Fruit fly (Drosophila melanogaster) whole organism, embryonic: ENCODE results near the gene HisCl1.

Experiments used
- Adf1 ChIP-seq: fragments of 200-800 bp; sonication (Bioruptor generic); IDR thresholded peaks from 2 replicates; pipeline ENCODE4 v1.3.6; 2022; ENCODE audit warnings: missing biosample characterization, missing genetic modification characterization
- Blimp-1 ChIP-seq: fragments of 200-800 bp; sonication (Bioruptor generic); optimal IDR thresholded peaks from 3 replicates; lab custom pipeline; 2018; ENCODE audit warnings: missing biosample characterization, missing genetic modification characterization, mild to moderate bottlenecking, moderate library complexity, missing genetic modification reagents
- BtbVII ChIP-seq: fragments of 200-800 bp; sonication (Bioruptor generic); optimal IDR thresholded peaks from 3 replicates; lab custom pipeline; 2017; ENCODE audit warnings: missing biosample characterization, mild to moderate bottlenecking, missing genetic modification characterization
- CG10209 ChIP-seq: fragments of 200-800 bp; sonication (Bioruptor generic); optimal IDR thresholded peaks from 3 replicates; lab custom pipeline; 2017; ENCODE audit warnings: missing biosample characterization, mild to moderate bottlenecking, missing genetic modification characterization, missing genetic modification reagents
- CG10274 ChIP-seq: fragments of 200-800 bp; sonication (Bioruptor generic); optimal IDR thresholded peaks from 3 replicates; lab custom pipeline; 2017; ENCODE audit warnings: missing biosample characterization, mild to moderate bottlenecking, missing genetic modification characterization
- CG10321 ChIP-seq: fragments of 200-800 bp; sonication (Bioruptor generic); IDR thresholded peaks from 2 replicates; pipeline ENCODE4 v1.3.6; 2022; ENCODE audit warnings: missing biosample characterization, missing genetic modification characterization
- CG12299 ChIP-seq: fragments of 200-800 bp; sonication (Bioruptor generic); optimal IDR thresholded peaks from 2 replicates; lab custom pipeline; 2018; ENCODE audit warnings: missing biosample characterization, mild to moderate bottlenecking, missing genetic modification characterization
- CG13894 ChIP-seq: fragments of 200-800 bp; sonication (Bioruptor generic); optimal IDR thresholded peaks from 3 replicates; lab custom pipeline; 2018; ENCODE audit warnings: missing biosample characterization, mild to moderate bottlenecking, missing genetic modification characterization, moderate library complexity
- CG14710 ChIP-seq: fragments of 200-800 bp; sonication (Bioruptor generic); optimal IDR thresholded peaks from 3 replicates; lab custom pipeline; 2019; ENCODE audit warnings: missing biosample characterization, mild to moderate bottlenecking, missing genetic modification characterization, moderate library complexity
- CG15479 ChIP-seq: fragments of 200-800 bp; sonication (Bioruptor generic); optimal IDR thresholded peaks from 3 replicates; lab custom pipeline; 2019; ENCODE audit warnings: missing biosample characterization, mild to moderate bottlenecking, missing genetic modification characterization, moderate library complexity
- CG1603 ChIP-seq: fragments of 200-800 bp; sonication (Bioruptor generic); optimal IDR thresholded peaks from 2 replicates; lab custom pipeline; 2019; ENCODE audit warnings: missing biosample characterization, mild to moderate bottlenecking, missing genetic modification characterization, moderate library complexity
- CG16813 ChIP-seq: fragments of 200-800 bp; sonication (Bioruptor generic); IDR thresholded peaks from 3 replicates; pipeline ENCODE4 v1.3.6; 2022; ENCODE audit warnings: missing biosample characterization, missing genetic modification characterization; ENCODE audit not compliant: partially characterized antibody
- CG17612 ChIP-seq: fragments of 200-800 bp; sonication (Bioruptor generic); IDR thresholded peaks from 2 replicates; pipeline ENCODE4 v1.3.6; 2022; ENCODE audit warnings: missing biosample characterization, missing genetic modification characterization
- CG2199 ChIP-seq: fragments of 200-800 bp; sonication (Bioruptor generic); IDR thresholded peaks from 3 replicates; pipeline ENCODE4 v1.3.6; 2022; ENCODE audit warnings: missing biosample characterization, missing genetic modification characterization
- CG32532 ChIP-seq: fragments of 200-800 bp; sonication (Bioruptor generic); IDR thresholded peaks from 2 replicates; pipeline ENCODE4 v1.3.6; 2022; ENCODE audit warnings: missing biosample characterization, missing genetic modification characterization
- CG33557 ChIP-seq: fragments of 200-800 bp; sonication (Bioruptor generic); optimal IDR thresholded peaks from 2 replicates; lab custom pipeline; 2019; ENCODE audit warnings: missing biosample characterization, mild to moderate bottlenecking, missing genetic modification characterization, moderate library complexity
- CG34224 ChIP-seq: fragments of 200-800 bp; sonication (Bioruptor generic); IDR thresholded peaks from 3 replicates; pipeline ENCODE4 v1.3.6; 2022; ENCODE audit warnings: missing biosample characterization, missing genetic modification characterization; ENCODE audit not compliant: partially characterized antibody
- CG34422 ChIP-seq: fragments of 200-800 bp; sonication (Bioruptor generic); IDR thresholded peaks from 3 replicates; pipeline ENCODE4 v1.3.6; 2022; ENCODE audit warnings: missing biosample characterization, missing genetic modification characterization
- CG7271 ChIP-seq: fragments of 200-800 bp; sonication (Bioruptor generic); optimal IDR thresholded peaks from 2 replicates; lab custom pipeline; 2018; ENCODE audit warnings: missing biosample characterization, mild to moderate bottlenecking, missing genetic modification characterization, moderate library complexity
- Deaf1 ChIP-seq: fragments of 200-800 bp; optimal IDR thresholded peaks from 3 replicates; lab custom pipeline; 2019; ENCODE audit warnings: missing biosample characterization, mild to moderate bottlenecking, missing genetic modification characterization, moderate library complexity
- HLHmδ ChIP-seq: fragments of 200-800 bp; sonication (Bioruptor generic); optimal IDR thresholded peaks from 2 replicates; lab custom pipeline; 2018; ENCODE audit warnings: missing biosample characterization, mild to moderate bottlenecking, missing genetic modification characterization, moderate library complexity
- Hmr ChIP-seq: fragments of 200-800 bp; sonication (Bioruptor generic); optimal IDR thresholded peaks from 3 replicates; lab custom pipeline; 2017; ENCODE audit warnings: mild to moderate bottlenecking, missing biosample characterization, missing genetic modification reagents, missing genetic modification characterization
- Nf-YA ChIP-seq: fragments of 200-800 bp; sonication (Bioruptor generic); IDR thresholded peaks from 2 replicates; pipeline ENCODE4 v1.3.6; 2022; ENCODE audit warnings: missing biosample characterization, missing genetic modification characterization
- Rfx ChIP-seq: fragments of 200-800 bp; sonication (Bioruptor generic); IDR thresholded peaks from 2 replicates; pipeline ENCODE4 v1.3.6; 2022; ENCODE audit warnings: missing biosample characterization, missing genetic modification characterization
- cg ChIP-seq: fragments of 200-800 bp; sonication (Bioruptor generic); optimal IDR thresholded peaks from 3 replicates; lab custom pipeline; 2019; ENCODE audit warnings: missing biosample characterization, mild to moderate bottlenecking, missing genetic modification characterization, moderate library complexity
- chinmo ChIP-seq: fragments of 200-800 bp; sonication (Bioruptor generic); IDR thresholded peaks from 4 replicates; pipeline ENCODE4 v1.3.6; 2022; ENCODE audit warnings: missing biosample characterization, missing genetic modification characterization; ENCODE audit not compliant: partially characterized antibody
- chn ChIP-seq: fragments of 200-800 bp; sonication (Bioruptor generic); optimal IDR thresholded peaks from 2 replicates; lab custom pipeline; 2016; ENCODE audit warnings: missing biosample characterization, missing genetic modification characterization
- dmrt11E ChIP-seq: fragments of 200-800 bp; sonication (Bioruptor generic); optimal IDR thresholded peaks from 3 replicates; lab custom pipeline; 2018; ENCODE audit warnings: missing biosample characterization, mild to moderate bottlenecking, missing genetic modification characterization, moderate library complexity
- ewg ChIP-seq: fragments of 200-800 bp; sonication (Bioruptor generic); optimal IDR thresholded peaks from 3 replicates; lab custom pipeline; 2017; ENCODE audit warnings: mild to moderate bottlenecking, missing biosample characterization, missing genetic modification reagents, missing genetic modification characterization
- eyg ChIP-seq: fragments of 200-800 bp; sonication (Bioruptor generic); optimal IDR thresholded peaks from 3 replicates; lab custom pipeline; 2016; ENCODE audit warnings: missing biosample characterization, missing genetic modification characterization
- knrl ChIP-seq: fragments of 200-800 bp; sonication (Bioruptor generic); IDR thresholded peaks from 3 replicates; pipeline ENCODE4 v1.3.6; 2022; ENCODE audit warnings: missing biosample characterization, missing genetic modification characterization; ENCODE audit not compliant: partially characterized antibody
- lmd ChIP-seq: fragments of 200-800 bp; sonication (Bioruptor generic); IDR thresholded peaks from 2 replicates; pipeline ENCODE4 v1.3.6; 2022; ENCODE audit warnings: missing biosample characterization, missing genetic modification characterization
- nerfin-1 ChIP-seq: fragments of 200-800 bp; sonication (Bioruptor generic); optimal IDR thresholded peaks from 3 replicates; lab custom pipeline; 2019; ENCODE audit warnings: missing biosample characterization, mild to moderate bottlenecking, missing genetic modification characterization, moderate library complexity
- pfk ChIP-seq: fragments of 200-800 bp; sonication (Bioruptor generic); optimal IDR thresholded peaks from 2 replicates; lab custom pipeline; 2018; ENCODE audit warnings: missing biosample characterization, mild to moderate bottlenecking, missing genetic modification characterization, moderate library complexity
- pros ChIP-seq: fragments of 200-800 bp; sonication (Bioruptor generic); optimal IDR thresholded peaks from 3 replicates; lab custom pipeline; 2019; ENCODE audit warnings: missing biosample characterization, mild to moderate bottlenecking, missing genetic modification characterization, moderate library complexity
- seq ChIP-seq: fragments of 200-800 bp; sonication (Bioruptor generic); IDR thresholded peaks from 2 replicates; pipeline ENCODE4 v1.3.6; 2022; ENCODE audit warnings: missing biosample characterization, missing genetic modification characterization
- tio ChIP-seq: fragments of 200-800 bp; sonication (Bioruptor generic); optimal IDR thresholded peaks from 2 replicates; lab custom pipeline; 2017; ENCODE audit warnings: missing biosample characterization, missing genetic modification characterization, inconsistent platforms
- tll ChIP-seq, 2 experiments: fragments of 200-800 bp in 1 of 2; fragments of >200 bp in 1 of 2; sonication (Bioruptor generic) in 1 of 2; optimal IDR thresholded peaks; 2 replicates each; lab custom pipeline; 2017 to 2019; ENCODE audit warnings: missing biosample characterization in 2 of 2, missing genetic modification characterization in 2 of 2, mild to moderate bottlenecking in 1 of 2, moderate library complexity in 1 of 2
- trem ChIP-seq: fragments of 200-800 bp; optimal IDR thresholded peaks from 3 replicates; lab custom pipeline; 2019; ENCODE audit warnings: missing biosample characterization, mild to moderate bottlenecking, missing genetic modification characterization, moderate library complexity
- unc-4 ChIP-seq: fragments of 200-800 bp; sonication (Bioruptor generic); IDR thresholded peaks from 2 replicates; pipeline ENCODE4 v1.3.6; 2022; ENCODE audit warnings: missing biosample characterization, missing genetic modification characterization; ENCODE audit not compliant: partially characterized antibody
- wdn ChIP-seq: fragments of 200-800 bp; sonication (Bioruptor generic); IDR thresholded peaks from 2 replicates; pipeline ENCODE4 v1.3.6; 2022; ENCODE audit warnings: missing biosample characterization, missing genetic modification characterization
- yki ChIP-seq: fragments of >200 bp; optimal IDR thresholded peaks from 3 replicates; lab custom pipeline; 2018

Gene HisCl1

DNA sequence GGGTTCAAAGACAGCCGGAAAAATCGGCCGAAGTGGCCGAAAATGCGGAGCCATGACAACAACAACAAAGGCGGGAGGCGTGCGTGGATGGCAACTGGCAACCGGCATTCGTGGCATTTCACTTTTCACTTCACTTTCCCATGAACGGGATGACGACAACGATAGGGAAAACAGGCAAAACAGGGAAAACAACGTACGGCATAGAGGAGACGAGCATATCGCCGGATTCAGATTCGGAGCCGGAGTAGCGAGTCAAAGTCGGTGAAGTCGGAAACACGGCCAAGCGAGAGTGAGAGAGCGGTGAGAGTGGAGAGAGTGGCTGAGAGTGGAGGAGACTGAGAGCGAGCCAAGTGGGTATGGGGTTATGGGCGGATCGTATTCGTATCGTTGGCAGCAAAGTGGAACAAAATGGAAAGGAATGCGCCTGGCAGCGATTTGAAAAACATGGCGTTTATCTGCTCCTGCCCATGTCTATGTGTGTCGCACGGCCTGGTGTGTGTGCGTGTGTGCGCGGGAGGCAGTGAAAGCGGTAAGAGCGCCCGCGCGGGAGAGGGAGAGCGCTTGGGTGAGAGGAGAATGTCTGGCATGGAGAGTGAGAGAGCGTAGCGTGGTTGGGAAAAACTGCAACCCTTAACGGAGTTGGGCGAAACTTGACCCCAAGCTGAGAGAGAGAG lies 13.5 kb upstream of the HisCl1 start (continued):
- TF ChIP-seq seq (GFP tag; lab: Robert Waterston, UW), result peak; percentile 47; the same call in 1 of the 2 replicates
- TF ChIP-seq Nf-YA (GFP tag; lab: Robert Waterston, UW), result no peak
- TF ChIP-seq lmd (GFP tag; lab: Robert Waterston, UW), result no peak
- TF ChIP-seq CG10274 (GFP tag; lab: Kevin White, UChicago), result peak; percentile 57
- peak; percentile 34 for TF ChIP-seq HLHmδ (GFP tag; lab: Kevin White, UChicago)
- TF ChIP-seq ewg (GFP tag; lab: Kevin White, UChicago), result peak; percentile 79
- TF ChIP-seq CG17612 (GFP tag; lab: Robert Waterston, UW), result no peak
- TF ChIP-seq CG16813, result peak; percentile 36; the same call in 1 of the 3 replicates
- peak; percentile 44 for TF ChIP-seq CG7271 (tag; lab: Kevin White, UChicago)
- TF ChIP-seq Adf1 (GFP tag; lab: Robert Waterston, UW), result peak; percentile 26; the same call in 1 of the 2 replicates
- TF ChIP-seq tll (GFP tag; optimal IDR thresholded peaks at IDR 0.05; lab: Kevin White, UChicago), result peak in 1 of 2 experiments; percentile 74
- peak; percentile 94 for TF ChIP-seq CG2199 (GFP tag; lab: Robert Waterston, UW)
- 0 out of 2 replicates have a peak, but pooled peaks have one; percentile 31 for TF ChIP-seq unc-4
- TF ChIP-seq pfk (GFP tag; lab: Kevin White, UChicago), result peak; percentile 97
- TF ChIP-seq CG15479 (GFP tag; lab: Kevin White, UChicago), result peak; percentile 54
- TF ChIP-seq tio (GFP tag; lab: Kevin White, UChicago), result no peak
- TF ChIP-seq CG12299, result peak; percentile 2
- TF ChIP-seq trem (tag; lab: Kevin White, UChicago), result peak; percentile 11
- TF ChIP-seq nerfin-1 (tag; lab: Kevin White, UChicago), result peak; percentile 63
- TF ChIP-seq wdn (GFP tag; lab: Robert Waterston, UW), result no peak
- peak; percentile 77; the same call in 1 of the 4 replicates for TF ChIP-seq chinmo
- TF ChIP-seq CG10321, result no peak
- peak; percentile 91 for TF ChIP-seq cg (GFP tag; lab: Kevin White, UChicago)
- 0 out of 2 replicates have a peak, but pooled peaks have one; percentile 28 for TF ChIP-seq CG32532 (GFP tag; lab: Robert Waterston, UW)
- no peak for TF ChIP-seq BtbVII
- TF ChIP-seq Blimp-1 (GFP tag; lab: Kevin White, UChicago), result peak; percentile 96
- peak; percentile 8 for TF ChIP-seq dmrt11E (tag; lab: Kevin White, UChicago)
- TF ChIP-seq pros, result peak; percentile 89
- TF ChIP-seq CG34224 (GFP tag; lab: Robert Waterston, UW), result peak; percentile 51; the same call in 1 of the 3 replicates
- TF ChIP-seq CG1603 (tag; lab: Kevin White, UChicago), result peak; percentile 9
- peak; percentile 97 for TF ChIP-seq yki (lab: Kevin White, UChicago)
- no peak for TF ChIP-seq knrl (GFP tag; lab: Robert Waterston, UW)
- TF ChIP-seq eyg (GFP tag; lab: Kevin White, UChicago), result no peak
- TF ChIP-seq chn (GFP tag; lab: Kevin White, UChicago), result peak; percentile 31
- TF ChIP-seq Deaf1 (tag; lab: Kevin White, UChicago), result peak; percentile 61
- peak; percentile 72 for TF ChIP-seq CG13894
- no peak for TF ChIP-seq Hmr (GFP tag; lab: Kevin White, UChicago)
- no peak for TF ChIP-seq CG10209 (GFP tag; lab: Kevin White, UChicago)
- TF ChIP-seq Rfx, result peak; percentile 6; the same call in 1 of the 2 replicates
- peak; percentile 80 for TF ChIP-seq CG33557
- TF ChIP-seq CG34422, result peak; percentile 26; the same call in 1 of the 3 replicates
- peak; percentile 1 for TF ChIP-seq CG14710
